Fruit fly (Drosophila melanogaster): Measurements from ENCODE around the gene CG14671.

The CG14671 gene

DNA sequence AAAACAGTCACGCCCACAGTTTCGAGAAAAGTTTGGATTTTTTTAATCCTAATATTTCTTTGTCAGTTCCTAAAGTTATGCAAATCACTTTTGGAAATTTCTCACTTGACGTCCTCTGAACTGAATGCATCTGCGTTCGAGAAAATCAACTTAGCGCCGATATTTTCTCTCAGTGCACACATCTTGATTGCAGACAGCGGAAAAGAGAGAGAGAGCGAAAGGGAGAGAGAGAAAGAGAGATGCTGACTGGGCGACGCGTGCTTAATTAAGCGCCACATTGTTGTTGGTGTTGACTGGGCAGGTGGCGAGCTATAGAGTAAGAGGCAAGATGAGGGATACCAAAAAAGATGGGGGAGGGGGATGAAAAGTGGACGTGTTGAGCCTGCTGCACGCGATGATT lies 46.0 kb downstream of the CG14671 start (continued):
- TF ChIP-seq Vsx1 (GFP tag; optimal IDR thresholded peaks at IDR 0.05) (no peak), peb (GFP tag; IDR thresholded peaks at IDR 0.05) (no peak), CG2199 (GFP tag; IDR thresholded peaks at IDR 0.05) (no peak), corto (GFP tag; optimal IDR thresholded peaks at IDR 0.05) (no peak), CG4820 (GFP tag; optimal IDR thresholded peaks at IDR 0.05) (peak; percentile 20), cad (GFP tag; optimal IDR thresholded peaks at IDR 0.05) (no peak), CG1602 (GFP tag; optimal IDR thresholded peaks at IDR 0.05) (no peak), Chrac-16 (GFP tag; optimal IDR thresholded peaks at IDR 0.05) (peak; percentile 39), CoRest (tag; optimal IDR thresholded peaks at IDR 0.05) (peak; percentile 57), unc-4 (GFP tag; IDR thresholded peaks at IDR 0.05; ENCODE audit: partially characterized antibody) (no peak), sob (GFP tag; IDR thresholded peaks at IDR 0.05) (no peak), CG9437 (GFP tag; optimal IDR thresholded peaks at IDR 0.05) (peak; percentile 48), NK7.1 (GFP tag; optimal IDR thresholded peaks at IDR 0.05) (no peak), Rfx (GFP tag; IDR thresholded peaks at IDR 0.05) (peak; percentile 47), CHES-1-like (GFP tag; optimal IDR thresholded peaks at IDR 0.05) (peak; percentile 15), Side (GFP tag; optimal IDR thresholded peaks at IDR 0.05) (peak; percentile 44), Hmr (GFP tag; optimal IDR thresholded peaks at IDR 0.05) (peak; percentile 2), bcd (GFP tag; optimal IDR thresholded peaks at IDR 0.05) (peak; percentile 15), crol (GFP tag; IDR thresholded peaks at IDR 0.05) (peak; percentile 31; the same call in 1 of the 2 replicates), pum (GFP tag; optimal IDR thresholded peaks at IDR 0.05) (peak; percentile 54), esg (GFP tag; conservative IDR thresholded peaks at IDR 0.05) (peak; percentile 34; the same call in 1 of the 2 replicates), CG15011 (GFP tag; optimal IDR thresholded peaks at IDR 0.05) (no peak), tna (GFP tag; IDR thresholded peaks at IDR 0.05; ENCODE audit: partially characterized antibody) (no peak), Trl (optimal IDR thresholded peaks at IDR 0.05) (peak; percentile 18 to 56), Trl (GFP tag; optimal IDR thresholded peaks at IDR 0.05) (peak; percentile 52), CG6765 (GFP tag; optimal IDR thresholded peaks at IDR 0.05) (no peak), sd (tag; optimal IDR thresholded peaks at IDR 0.05) (peak; percentile 5), lilli (GFP tag; optimal IDR thresholded peaks at IDR 0.05) (peak; percentile 17), jumu (GFP tag; optimal IDR thresholded peaks at IDR 0.05) (peak; percentile 40), nmo (GFP tag; optimal IDR thresholded peaks at IDR 0.05) (peak; percentile 49), CG17612 (GFP tag; IDR thresholded peaks at IDR 0.05) (no peak), ERR (GFP tag; optimal IDR thresholded peaks at IDR 0.05) (no peak), CG9932 (GFP tag; IDR thresholded peaks at IDR 0.05) (no peak), nom (GFP tag; optimal IDR thresholded peaks at IDR 0.05) (peak; percentile 26), gt (GFP tag; IDR thresholded peaks at IDR 0.05) (no peak), ara (GFP tag; IDR thresholded peaks at IDR 0.05) (0 out of 2 replicates have a peak, but pooled peaks have one; percentile 8), Deaf1 (tag; optimal IDR thresholded peaks at IDR 0.05) (no peak), CG8765 (GFP tag; IDR thresholded peaks at IDR 0.05) (no peak), E2f2 (GFP tag; IDR thresholded peaks at IDR 0.05) (no peak), BtbVII (GFP tag; optimal IDR thresholded peaks at IDR 0.05) (no peak), CG30403 (GFP tag; optimal IDR thresholded peaks at IDR 0.05) (peak; percentile 58), CG18764 (GFP tag; optimal IDR thresholded peaks at IDR 0.05) (peak; percentile 18), Ravus (GFP tag; IDR thresholded peaks at IDR 0.05) (no peak; the same call in 1 of the 2 replicates), Hsf (GFP tag; optimal IDR thresholded peaks at IDR 0.05) (peak; percentile 50), danr (GFP tag; IDR thresholded peaks at IDR 0.05) (no peak), usp (GFP tag; optimal IDR thresholded peaks at IDR 0.05) (no peak), CG32772 (GFP tag; IDR thresholded peaks at IDR 0.05) (0 out of 2 replicates have a peak, but pooled peaks have one; percentile 46), E2f1 (GFP tag; IDR thresholded peaks at IDR 0.05) (no peak), cg (GFP tag; optimal IDR thresholded peaks at IDR 0.05) (no peak), crp (GFP tag; optimal IDR thresholded peaks at IDR 0.05) (no peak), so (GFP tag; IDR thresholded peaks at IDR 0.05) (peak; percentile 50; the same call in 1 of the 3 replicates), fd102C (GFP tag; optimal IDR thresholded peaks at IDR 0.05) (no peak)
